Worm (Caenorhabditis elegans) whole organism, L4/young adult: ENCODE measurements around the gene C18C4.7.

Source experiments
- W03F9.2 ChIP-seq: fragments of 150-350 bp; optimal IDR thresholded peaks from 2 replicates; lab custom pipeline; 2014; ENCODE audit warnings: missing biosample characterization, missing genetic modification characterization
- dao-5 ChIP-seq: sonication (generic microtip); optimal IDR thresholded peaks from 2 replicates; lab custom pipeline; 2016; ENCODE audit warnings: missing genotype, missing genetic modification characterization, moderate library complexity, missing compliant biosample characterization
- him-1 ChIP-seq: sonication (generic microtip); optimal IDR thresholded peaks from 2 replicates; lab custom pipeline; 2016; ENCODE audit warnings: missing genotype, missing genetic modification reagents, missing genetic modification characterization, missing compliant biosample characterization

- TF ChIP-seq him-1 (tag; lab: Kevin White, UChicago) (no peak), dao-5 (tag; lab: Kevin White, UChicago) (no peak), W03F9.2 (tag; lab: Kevin White, UChicago) (no peak)
These were observed 39.2 kb upstream of the C18C4.7 start, which contains the start of gene CD4.1 for ce11 chrV:5606255-5606654.
